Worm (Caenorhabditis elegans): Measurements from ENCODE around the gene F40F8.11.

DNA sequence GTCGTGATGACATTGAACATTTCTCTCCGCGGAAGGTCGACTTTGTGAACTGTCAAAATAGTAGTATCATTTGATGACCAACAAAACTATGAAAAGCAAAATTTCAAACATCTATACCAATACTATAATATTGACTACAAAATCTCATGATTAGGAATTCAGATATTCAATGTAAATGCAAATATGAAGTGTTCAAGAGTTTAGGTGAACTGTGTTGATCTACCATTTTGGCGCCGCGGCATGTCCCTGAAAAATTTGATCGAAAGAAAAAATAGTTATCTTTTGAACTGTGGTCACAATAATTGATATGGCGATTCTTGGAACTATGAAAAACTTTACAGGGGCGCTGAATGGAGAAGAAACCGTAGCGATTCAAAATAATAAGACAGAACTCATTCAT, 46.3 kb upstream of the F40F8.11 start:
- no peak for TF ChIP-seq hlh-17 (GFP tag; optimal IDR thresholded peaks at IDR 0.05; ENCODE audit: borderline replicate concordance)
- TF ChIP-seq skn-1 (tag; optimal IDR thresholded peaks at IDR 0.05) = no peak
- TF ChIP-seq ama-1 (optimal IDR thresholded peaks at IDR 0.05) = no peak
- no peak for TF ChIP-seq nhr-77 (tag; optimal IDR thresholded peaks at IDR 0.05)
- no peak for TF ChIP-seq egl-27 (tag; optimal IDR thresholded peaks at IDR 0.05)
- TF ChIP-seq snpc-4 (tag; optimal IDR thresholded peaks at IDR 0.05) = no peak
- no peak for TF ChIP-seq lin-13 (GFP tag; optimal IDR thresholded peaks at IDR 0.05)

Data from whole organism, L1 larva.